Worm (Caenorhabditis elegans) whole organism, midembryonic: ENCODE measurements around the gene F44E2.4.

Source experiments
- cog-1 ChIP-seq: sonication (generic microtip); optimal IDR thresholded peaks from 2 replicates; lab custom pipeline; 2016; ENCODE audit warnings: missing genetic modification characterization, missing compliant biosample characterization
- flt-1 ChIP-seq: fragments of 200-800 bp; sonication (Bioruptor generic); IDR thresholded peaks from 2 replicates; pipeline ENCODE4 v1.3.6; 2022; ENCODE audit warnings: missing genetic modification characterization, missing compliant biosample characterization
- med-1 ChIP-seq: sonication (generic microtip); optimal IDR thresholded peaks from 2 replicates; lab custom pipeline; 2017; ENCODE audit warnings: missing genetic modification characterization, mild to moderate bottlenecking, missing compliant biosample characterization, antibody characterized with exemption, missing genetic modification reagents; ENCODE audit not compliant: insufficient read depth
- ref-1 ChIP-seq: fragments of 200-800 bp; sonication (Bioruptor generic); conservative IDR thresholded peaks from 2 replicates; pipeline ENCODE4 v1.3.6; 2022; ENCODE audit warnings: missing genetic modification reagents, missing genetic modification characterization, missing compliant biosample characterization
- tab-1 ChIP-seq: fragments of 200-800 bp; sonication (Bioruptor generic); IDR thresholded peaks from 2 replicates; pipeline ENCODE4 v1.3.6; 2022; ENCODE audit warnings: missing genetic modification characterization, missing compliant biosample characterization
- ztf-29 ChIP-seq: fragments of 200-800 bp; sonication (Bioruptor generic); IDR thresholded peaks from 2 replicates; pipeline ENCODE4 v1.3.6; 2022; ENCODE audit warnings: missing genetic modification reagents, missing genetic modification characterization, missing compliant biosample characterization

- no peak for TF ChIP-seq med-1 (GFP tag; lab: Kevin White, UChicago)
- no peak for TF ChIP-seq flt-1 (GFP tag; lab: Robert Waterston, UW)
- TF ChIP-seq tab-1 (GFP tag; lab: Robert Waterston, UW): no peak
- no peak for TF ChIP-seq ref-1 (GFP tag; lab: Robert Waterston, UW)
- TF ChIP-seq ztf-29 (GFP tag; lab: Robert Waterston, UW): no peak
- no peak for TF ChIP-seq cog-1
Measured at ce11 chrIII:8831059-8831750, 7.0 kb downstream of the F44E2.4 start, which contains the start of gene F44E2.10.
